Fruit fly (Drosophila melanogaster) whole organism, embryonic: ENCODE data around the gene CG10333.

Source experiments
- CG10267 ChIP-seq: fragments of 200-800 bp; sonication (Bioruptor generic); optimal IDR thresholded peaks from 2 replicates; lab custom pipeline; 2018; ENCODE audit warnings: missing biosample characterization, mild to moderate bottlenecking, missing genetic modification characterization, moderate library complexity
- CG10321 ChIP-seq: fragments of 200-800 bp; sonication (Bioruptor generic); IDR thresholded peaks from 2 replicates; pipeline ENCODE4 v1.3.6; 2022; ENCODE audit warnings: missing biosample characterization, missing genetic modification characterization
- CG10543 ChIP-seq: fragments of 200-800 bp; sonication (Bioruptor generic); optimal IDR thresholded peaks from 3 replicates; lab custom pipeline; 2017; ENCODE audit warnings: missing biosample characterization, mild to moderate bottlenecking, missing genetic modification characterization, moderate library complexity
- CG10565 ChIP-seq: fragments of 200-800 bp; sonication (Bioruptor generic); optimal IDR thresholded peaks from 3 replicates; lab custom pipeline; 2016; ENCODE audit warnings: missing biosample characterization, mild to moderate bottlenecking, missing genetic modification characterization
- CG10654 ChIP-seq: fragments of 200-800 bp; sonication (Bioruptor generic); optimal IDR thresholded peaks from 2 replicates; lab custom pipeline; 2016; ENCODE audit warnings: missing biosample characterization, missing genetic modification characterization
- CG13287 ChIP-seq: fragments of 200-800 bp; sonication (Bioruptor generic); IDR thresholded peaks from 2 replicates; pipeline ENCODE4 v1.3.6; 2022; ENCODE audit warnings: missing biosample characterization, missing genetic modification characterization; ENCODE audit not compliant: partially characterized antibody
- CG14860 ChIP-seq: fragments of 200-800 bp; sonication (Bioruptor generic); IDR thresholded peaks from 3 replicates; pipeline ENCODE4 v1.3.6; 2022; ENCODE audit warnings: missing biosample characterization, missing genetic modification characterization; ENCODE audit not compliant: partially characterized antibody
- CG1647 ChIP-seq: fragments of 200-800 bp; sonication (Bioruptor generic); optimal IDR thresholded peaks from 3 replicates; lab custom pipeline; 2016; ENCODE audit warnings: missing biosample characterization, missing genetic modification characterization
- CG1832 ChIP-seq: fragments of 200-800 bp; sonication (Bioruptor generic); optimal IDR thresholded peaks from 2 replicates; lab custom pipeline; 2017; ENCODE audit warnings: missing biosample characterization, mild to moderate bottlenecking, missing genetic modification characterization, inconsistent platforms
- CG2678 ChIP-seq: fragments of 200-800 bp; sonication (Bioruptor generic); optimal IDR thresholded peaks from 3 replicates; lab custom pipeline; 2019; ENCODE audit warnings: missing biosample characterization, mild to moderate bottlenecking, missing genetic modification characterization, moderate library complexity
- CG2889 ChIP-seq: fragments of 200-800 bp; sonication (Bioruptor generic); IDR thresholded peaks from 3 replicates; pipeline ENCODE4 v1.3.6; 2022; ENCODE audit warnings: missing biosample characterization, missing genetic modification characterization
- CG42726 ChIP-seq: fragments of 200-800 bp; sonication (Bioruptor generic); IDR thresholded peaks from 2 replicates; pipeline ENCODE4 v1.3.6; 2022; ENCODE audit warnings: missing biosample characterization, missing genetic modification characterization; ENCODE audit not compliant: partially characterized antibody
- CG4328 ChIP-seq: fragments of 200-800 bp; sonication (Bioruptor generic); optimal IDR thresholded peaks from 3 replicates; lab custom pipeline; 2017; ENCODE audit warnings: missing biosample characterization, missing genetic modification reagents, missing genetic modification characterization
- CG5180 ChIP-seq: fragments of 200-800 bp; sonication (Bioruptor generic); optimal IDR thresholded peaks from 3 replicates; lab custom pipeline; 2017; ENCODE audit warnings: missing biosample characterization, missing genetic modification characterization, mild to moderate bottlenecking, moderate library complexity, missing genetic modification reagents
- CG6791 ChIP-seq: fragments of 200-800 bp; sonication (Bioruptor generic); IDR thresholded peaks from 3 replicates; pipeline ENCODE4 v1.3.6; 2022; ENCODE audit warnings: missing biosample characterization, missing genetic modification characterization; ENCODE audit not compliant: partially characterized antibody
- CG7987 ChIP-seq: fragments of 200-800 bp; sonication (Bioruptor generic); optimal IDR thresholded peaks from 2 replicates; lab custom pipeline; 2018; ENCODE audit warnings: missing biosample characterization, mild to moderate bottlenecking, missing genetic modification characterization, moderate library complexity
- CG8281 ChIP-seq: fragments of 200-800 bp; sonication (Bioruptor generic); optimal IDR thresholded peaks from 2 replicates; lab custom pipeline; 2018; ENCODE audit warnings: missing biosample characterization, mild to moderate bottlenecking, missing genetic modification characterization, moderate library complexity
- CG8290 ChIP-seq, 3 experiments: fragments of 200-800 bp; sonication (Bioruptor generic); optimal IDR thresholded peaks; 2 replicates each; lab custom pipeline; 2016 to 2019; ENCODE audit warnings: missing biosample characterization in 3 of 3, missing genetic modification characterization in 3 of 3, mild to moderate bottlenecking in 2 of 3, moderate library complexity in 1 of 3
- Dek ChIP-seq: fragments of 200-800 bp; sonication (Bioruptor generic); optimal IDR thresholded peaks from 3 replicates; lab custom pipeline; 2019; ENCODE audit warnings: missing biosample characterization, mild to moderate bottlenecking, missing genetic modification characterization, moderate library complexity
- Dip2 ChIP-seq: fragments of 200-800 bp; sonication (Bioruptor generic); IDR thresholded peaks from 2 replicates; pipeline ENCODE4 v1.3.6; 2022; ENCODE audit warnings: missing biosample characterization, missing genetic modification characterization
- Ets65A ChIP-seq: fragments of 200-800 bp; sonication (Bioruptor generic); peaks from one replicate; lab custom pipeline; 2016; ENCODE audit warnings: missing biosample characterization, missing genetic modification characterization
- Hr78 ChIP-seq, 2 experiments: fragments of 200-800 bp in 1 of 2; fragments of >200 bp in 1 of 2; sonication (Bioruptor generic) in 1 of 2; optimal IDR thresholded peaks; 2 replicates each; lab custom pipeline; 2017 to 2019; ENCODE audit warnings: missing biosample characterization in 2 of 2, missing genetic modification characterization in 2 of 2, mild to moderate bottlenecking in 1 of 2, moderate library complexity in 1 of 2
- Med ChIP-seq: fragments of 200-800 bp; sonication (Bioruptor generic); peaks from one replicate; lab custom pipeline; 2016; ENCODE audit warnings: missing biosample characterization, missing genetic modification characterization, mild to moderate bottlenecking, inconsistent platforms, moderate library complexity
- Mrtf ChIP-seq: fragments of 200-800 bp; sonication (Bioruptor generic); IDR thresholded peaks from 3 replicates; pipeline ENCODE4 v1.3.6; 2022; ENCODE audit warnings: missing biosample characterization, missing genetic modification characterization
- Nf-YB ChIP-seq: fragments of 200-800 bp; sonication (Bioruptor generic); optimal IDR thresholded peaks from 3 replicates; lab custom pipeline; 2019; ENCODE audit warnings: missing biosample characterization, mild to moderate bottlenecking, missing genetic modification characterization, moderate library complexity
- Trl ChIP-seq, 3 experiments: fragments of >200 bp in 2 of 3; fragments of 200-800 bp in 1 of 3; sonication (Bioruptor generic) in 1 of 3; optimal IDR thresholded peaks; 2 replicates in 1 of 3; 3 replicates in 2 of 3; lab custom pipeline; 2016 to 2017; ENCODE audit warnings: missing biosample characterization in 1 of 3, missing genetic modification characterization in 1 of 3
- bbx ChIP-seq: fragments of 200-800 bp; sonication (Bioruptor generic); IDR thresholded peaks from 2 replicates; pipeline ENCODE4 v1.3.6; 2022; ENCODE audit warnings: missing biosample characterization, missing genetic modification characterization; ENCODE audit not compliant: partially characterized antibody
- ci ChIP-seq: fragments of 200-800 bp; sonication (Bioruptor generic); IDR thresholded peaks from 3 replicates; pipeline ENCODE4 v1.3.6; 2022; ENCODE audit warnings: missing biosample characterization, missing genetic modification characterization
- crol ChIP-seq: fragments of 200-800 bp; sonication (Bioruptor generic); IDR thresholded peaks from 2 replicates; pipeline ENCODE4 v1.3.6; 2022; ENCODE audit warnings: missing biosample characterization, missing genetic modification characterization
- cwo ChIP-seq: fragments of 200-800 bp; sonication (Bioruptor generic); optimal IDR thresholded peaks from 3 replicates; lab custom pipeline; 2017; ENCODE audit warnings: missing biosample characterization, missing genetic modification characterization, mild to moderate bottlenecking, moderate library complexity, missing genetic modification reagents
- dati ChIP-seq: fragments of 200-800 bp; sonication (Bioruptor generic); IDR thresholded peaks from 2 replicates; pipeline ENCODE4 v1.3.6; 2022; ENCODE audit warnings: missing biosample characterization, missing genetic modification characterization
- fd3F ChIP-seq: fragments of 200-800 bp; sonication (Bioruptor generic); optimal IDR thresholded peaks from 2 replicates; lab custom pipeline; 2018; ENCODE audit warnings: missing biosample characterization, mild to moderate bottlenecking, missing genetic modification characterization, moderate library complexity
- gcm ChIP-seq: fragments of 200-800 bp; sonication (Bioruptor generic); optimal IDR thresholded peaks from 2 replicates; lab custom pipeline; 2019; ENCODE audit warnings: missing biosample characterization, mild to moderate bottlenecking, missing genetic modification characterization, moderate library complexity
- gro ChIP-seq: fragments of 200-800 bp; sonication (Bioruptor generic); optimal IDR thresholded peaks from 2 replicates; lab custom pipeline; 2016; ENCODE audit warnings: missing biosample characterization, missing genetic modification characterization
- kay ChIP-seq: fragments of 200-800 bp; sonication (Bioruptor generic); optimal IDR thresholded peaks from 2 replicates; lab custom pipeline; 2016; ENCODE audit warnings: missing biosample characterization, missing genetic modification characterization
- mirr ChIP-seq: fragments of 200-800 bp; sonication (Bioruptor generic); optimal IDR thresholded peaks from 3 replicates; lab custom pipeline; 2018; ENCODE audit warnings: missing biosample characterization, mild to moderate bottlenecking, missing genetic modification characterization
- pfk ChIP-seq: fragments of 200-800 bp; sonication (Bioruptor generic); optimal IDR thresholded peaks from 2 replicates; lab custom pipeline; 2018; ENCODE audit warnings: missing biosample characterization, mild to moderate bottlenecking, missing genetic modification characterization, moderate library complexity
- phol ChIP-seq: fragments of 200-800 bp; sonication (Bioruptor generic); optimal IDR thresholded peaks from 3 replicates; lab custom pipeline; 2018; ENCODE audit warnings: missing biosample characterization, mild to moderate bottlenecking, missing genetic modification characterization, moderate library complexity
- pum ChIP-seq: fragments of 200-800 bp; sonication (Bioruptor generic); optimal IDR thresholded peaks from 2 replicates; lab custom pipeline; 2016; ENCODE audit warnings: missing biosample characterization, missing genetic modification characterization
- pzg ChIP-seq: fragments of 200-800 bp; sonication (Bioruptor generic); optimal IDR thresholded peaks from 3 replicates; lab custom pipeline; 2018; ENCODE audit warnings: missing biosample characterization, mild to moderate bottlenecking, missing genetic modification characterization, moderate library complexity
- row ChIP-seq: fragments of 200-800 bp; sonication (Bioruptor generic); IDR thresholded peaks from 3 replicates; pipeline ENCODE4 v1.3.6; 2022; ENCODE audit warnings: missing biosample characterization, missing genetic modification characterization
- sc ChIP-seq, 3 experiments: fragments of >200 bp in 2 of 3; fragments of 200-800 bp in 1 of 3; sonication (Bioruptor generic) in 1 of 3; optimal IDR thresholded peaks; 2 replicates in 2 of 3; 3 replicates in 1 of 3; lab custom pipeline; 2017; ENCODE audit warnings: mild to moderate bottlenecking in 1 of 3, missing biosample characterization in 1 of 3, missing genetic modification characterization in 1 of 3, missing genetic modification reagents in 1 of 3
- sens ChIP-seq: fragments of 200-800 bp; sonication (Bioruptor generic); peaks from one replicate; lab custom pipeline; 2016; ENCODE audit warnings: missing biosample characterization, missing genetic modification characterization
- sug ChIP-seq: fragments of 200-800 bp; optimal IDR thresholded peaks from 2 replicates; lab custom pipeline; 2019; ENCODE audit warnings: missing biosample characterization, mild to moderate bottlenecking, missing genetic modification characterization, moderate library complexity
- vvl ChIP-seq: fragments of 200-800 bp; sonication (Bioruptor generic); IDR thresholded peaks from 2 replicates; pipeline ENCODE4 v1.3.6; 2022; ENCODE audit warnings: missing biosample characterization, missing genetic modification characterization
- z ChIP-seq: fragments of 200-800 bp; sonication (Bioruptor generic); IDR thresholded peaks from 3 replicates; pipeline ENCODE4 v1.3.6; 2022; ENCODE audit warnings: missing biosample characterization, missing genetic modification characterization

The CG10333 gene

DNA sequence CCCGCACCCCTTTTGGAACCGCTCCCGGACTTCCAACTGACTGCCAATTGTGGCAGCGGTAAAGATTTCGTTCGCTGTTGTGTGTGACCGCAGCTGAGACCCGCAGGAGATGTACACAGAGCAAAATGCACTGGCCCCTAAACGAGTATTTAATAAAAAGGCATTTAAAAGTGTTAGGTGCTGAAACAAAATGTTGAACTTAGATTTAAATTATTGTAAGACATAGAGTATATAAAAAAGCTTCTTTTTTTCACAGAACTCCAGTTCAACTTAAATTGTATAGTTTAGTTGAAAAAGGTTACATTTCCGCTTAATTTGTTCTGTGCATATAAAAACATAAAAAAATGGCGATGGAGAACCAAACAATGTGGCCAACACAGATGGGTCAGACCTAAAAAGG, 21.5 kb downstream of the CG10333 start (continued):
- TF ChIP-seq sens (GFP tag; lab: Kevin White, UChicago) (peak; percentile 69), CG10543 (GFP tag; lab: Kevin White, UChicago) (no peak), fd3F (no peak), CG14860 (GFP tag; lab: Robert Waterston, UW) (no peak), gro (GFP tag; lab: Kevin White, UChicago) (no peak), row (GFP tag; lab: Robert Waterston, UW) (peak; percentile 31; the same call in 1 of the 3 replicates), CG2678 (tag; lab: Kevin White, UChicago) (no peak), dati (GFP tag; lab: Robert Waterston, UW) (no peak), phol (peak; percentile 1), mirr (GFP tag; lab: Kevin White, UChicago) (no peak), CG4328 (GFP tag; lab: Kevin White, UChicago) (no peak), CG10654 (GFP tag; lab: Kevin White, UChicago) (no peak), CG6791 (GFP tag; lab: Robert Waterston, UW) (no peak), CG10267 (no peak), sug (tag; lab: Kevin White, UChicago) (no peak), sc (optimal IDR thresholded peaks at IDR 0.05; lab: Kevin White, UChicago) (no peak), sc (GFP tag; optimal IDR thresholded peaks at IDR 0.05; lab: Kevin White, UChicago) (no peak)

DNA sequence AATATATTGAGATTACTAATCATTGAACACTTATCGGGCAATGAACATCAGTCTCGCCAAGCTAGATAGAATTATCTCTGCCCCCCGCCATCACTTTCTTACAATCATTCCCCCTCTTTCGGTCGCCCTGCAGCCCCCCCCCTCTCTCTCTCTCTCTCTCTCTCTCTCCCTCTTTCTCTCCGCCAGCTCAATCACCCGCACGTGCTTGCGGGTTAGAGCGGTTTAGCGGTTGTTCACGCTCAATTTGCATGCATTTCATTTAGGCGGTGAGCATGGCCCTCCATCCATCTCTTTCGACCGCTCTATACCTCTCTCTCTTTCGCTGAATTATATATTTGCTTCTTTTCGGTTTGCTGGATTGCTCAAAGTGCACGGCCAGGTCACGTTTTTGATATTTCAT, 22.5 kb downstream of the CG10333 start:
- TF ChIP-seq pum (no peak), kay (GFP tag; lab: Kevin White, UChicago) (no peak), CG42726 (GFP tag; lab: Robert Waterston, UW) (no peak), Mrtf (GFP tag; lab: Robert Waterston, UW) (no peak), Med (peak; percentile 34), vvl (GFP tag; lab: Robert Waterston, UW) (peak; percentile 74), cwo (GFP tag; lab: Kevin White, UChicago) (peak; percentile 91), CG13287 (GFP tag; lab: Robert Waterston, UW) (0 out of 2 replicates have a peak, but pooled peaks have one; percentile 14), ci (GFP tag; lab: Robert Waterston, UW) (0 out of 3 replicates have a peak, but pooled peaks have one; percentile 21), CG1832 (peak; percentile 76), CG2889 (GFP tag; lab: Robert Waterston, UW) (no peak), Ets65A (GFP tag; lab: Kevin White, UChicago) (no peak), CG8290 (GFP tag; optimal IDR thresholded peaks at IDR 0.05; lab: Kevin White, UChicago) (no peak), CG8290 (tag; optimal IDR thresholded peaks at IDR 0.05; lab: Kevin White, UChicago) (peak in 1 of 2 experiments; percentile 7), Hr78 (GFP tag; optimal IDR thresholded peaks at IDR 0.05; lab: Kevin White, UChicago) (peak in 1 of 2 experiments; percentile 26), CG10321 (peak; percentile 73), Nf-YB (no peak), gcm (GFP tag; lab: Kevin White, UChicago) (peak; percentile 34), CG10565 (GFP tag; lab: Kevin White, UChicago) (no peak), CG1647 (GFP tag; lab: Kevin White, UChicago) (no peak), CG5180 (GFP tag; lab: Kevin White, UChicago) (no peak), Dip2 (GFP tag; lab: Robert Waterston, UW) (no peak), crol (GFP tag; lab: Robert Waterston, UW) (peak; percentile 94), sug (tag; lab: Kevin White, UChicago) (peak; percentile 29), Trl (optimal IDR thresholded peaks at IDR 0.05; lab: Kevin White, UChicago) (peak; percentile 46 to 51), Trl (GFP tag; optimal IDR thresholded peaks at IDR 0.05; lab: Kevin White, UChicago) (no peak), pfk (GFP tag; lab: Kevin White, UChicago) (no peak), CG8281 (tag; lab: Kevin White, UChicago) (no peak), bbx (peak; percentile 23; the same call in 1 of the 2 replicates), pzg (GFP tag; lab: Kevin White, UChicago) (no peak), Dek (tag; lab: Kevin White, UChicago) (no peak), CG7987 (GFP tag; lab: Kevin White, UChicago) (peak; percentile 49), z (GFP tag; lab: Robert Waterston, UW) (peak; percentile 57; the same call in 1 of the 3 replicates), sc (optimal IDR thresholded peaks at IDR 0.05; lab: Kevin White, UChicago) (no peak), sc (GFP tag; optimal IDR thresholded peaks at IDR 0.05; lab: Kevin White, UChicago) (no peak)
